Fruit fly (Drosophila melanogaster): Measurements from ENCODE around the gene Pep.

DNA sequence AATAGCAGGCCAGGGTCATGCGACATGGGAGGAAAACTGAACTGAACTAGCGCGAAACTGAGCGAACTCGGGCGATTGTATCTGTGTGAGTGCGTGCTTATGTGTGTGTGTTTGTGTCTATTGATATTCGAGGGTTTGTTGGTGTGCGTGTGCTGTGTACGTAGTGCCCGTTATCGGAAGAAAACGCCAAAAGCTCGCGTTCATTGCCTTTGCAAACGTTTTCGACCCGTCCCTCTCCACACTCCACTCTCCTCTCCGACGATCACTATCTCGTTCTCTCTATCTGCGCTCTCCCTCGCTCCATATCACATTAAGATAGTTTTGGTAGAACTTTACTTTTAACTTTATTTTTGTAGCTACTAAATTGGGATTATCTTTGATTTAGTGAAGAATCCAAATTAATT is 28.0 kb downstream of the Pep start:
- TF ChIP-seq h (optimal IDR thresholded peaks at IDR 0.05) (no peak), psq (optimal IDR thresholded peaks at IDR 0.05) (no peak)

Data from Kc167 (cell line).